Worm (Caenorhabditis elegans) whole organism, L4/young adult: ENCODE measurements around the gene srbc-66.

Experiments used
- dao-5 ChIP-seq: sonication (generic microtip); optimal IDR thresholded peaks from 2 replicates; lab custom pipeline; 2016; ENCODE audit warnings: missing genotype, missing genetic modification characterization, moderate library complexity, missing compliant biosample characterization
- him-1 ChIP-seq: sonication (generic microtip); optimal IDR thresholded peaks from 2 replicates; lab custom pipeline; 2016; ENCODE audit warnings: missing genotype, missing genetic modification reagents, missing genetic modification characterization, missing compliant biosample characterization

ce11 chrV:3517889-3518288 lies 12.6 kb upstream of the srbc-66 start, which contains the start of gene str-227:
- no peak for TF ChIP-seq dao-5 (tag; lab: Kevin White, UChicago)
- no peak for TF ChIP-seq him-1
